Worm (Caenorhabditis elegans) whole organism, young adult: ENCODE measurements around the gene T07D4.2.

Source experiments
- ama-1 ChIP-seq, 3 experiments: fragments of 150-350 bp in 1 of 3; sonication (generic microtip) in 2 of 3; optimal IDR thresholded peaks; 2 replicates each; lab custom pipeline; 2014 to 2018; ENCODE audit warnings: missing biosample characterization in 2 of 3, missing genetic modification characterization in 2 of 3, missing genetic modification reagents in 2 of 3
- lag-1 ChIP-seq: fragments of 200-800 bp; sonication (Bioruptor generic); IDR thresholded peaks from 2 replicates; pipeline ENCODE4 v1.3.6; 2022; ENCODE audit warnings: missing genetic modification reagents, missing genetic modification characterization, missing compliant biosample characterization
- ztf-22 ChIP-seq: fragments of 200-800 bp; sonication (Bioruptor generic); optimal IDR thresholded peaks from 2 replicates; lab custom pipeline; 2018; ENCODE audit warnings: mild to moderate bottlenecking, missing genetic modification characterization, moderate library complexity, missing compliant biosample characterization

DNA sequence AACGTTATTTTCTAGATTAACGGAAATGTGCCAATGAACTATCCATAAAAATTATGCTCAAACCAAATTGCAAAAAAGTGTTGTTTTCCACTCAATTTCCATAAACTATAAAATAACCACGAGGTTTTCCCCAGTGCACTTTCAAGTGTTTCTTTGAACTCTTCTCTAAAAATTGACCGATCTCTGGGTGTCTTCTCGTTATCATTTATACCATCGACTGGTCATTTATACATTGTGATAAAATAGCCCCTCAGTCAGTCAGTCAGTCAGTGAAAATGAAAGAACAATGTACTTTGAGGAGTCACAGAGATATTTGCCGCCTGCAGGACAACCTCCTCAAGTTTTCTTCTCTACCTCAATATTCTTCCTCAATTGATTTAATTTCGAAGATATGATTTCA lies 27.8 kb downstream of the T07D4.2 start:
- TF ChIP-seq ztf-22 (GFP tag; lab: Kevin White, UChicago) (no peak), ama-1 (optimal IDR thresholded peaks at IDR 0.05; lab: Kevin White, UChicago) (no peak), ama-1 (GFP tag; optimal IDR thresholded peaks at IDR 0.05; lab: Kevin White, UChicago) (no peak), lag-1 (no peak)
